Worm (Caenorhabditis elegans) whole organism, mixed stage, embryonic: ENCODE data around the gene Y57E12AL.2.

Source experiments
- ces-1 ChIP-seq: fragments of 150-350 bp; optimal IDR thresholded peaks from 2 replicates; lab custom pipeline; 2014; ENCODE audit warnings: missing biosample characterization, missing genetic modification reagents, missing genetic modification characterization
- elt-1 ChIP-seq: sonication (generic microtip); optimal IDR thresholded peaks from 2 replicates; lab custom pipeline; 2017; ENCODE audit warnings: missing genetic modification characterization, mild to moderate bottlenecking, missing compliant biosample characterization, antibody characterized with exemption, moderate library complexity, borderline replicate concordance; ENCODE audit not compliant: insufficient read depth
- hlh-1 ChIP-seq: fragments of 150-350 bp; optimal IDR thresholded peaks from 2 replicates; lab custom pipeline; 2014; ENCODE audit warnings: missing biosample characterization, missing genetic modification reagents, missing genetic modification characterization
- lin-13 ChIP-seq: fragments of 150-350 bp; optimal IDR thresholded peaks from 2 replicates; lab custom pipeline; 2014; ENCODE audit warnings: missing biosample characterization, missing genetic modification characterization
- lin-32 ChIP-seq: fragments of 200-800 bp; sonication (Bioruptor generic); optimal IDR thresholded peaks from 2 replicates; lab custom pipeline; 2018; ENCODE audit warnings: mild to moderate bottlenecking, missing genetic modification characterization, missing compliant biosample characterization
- nhr-12 ChIP-seq: fragments of 150-350 bp; optimal IDR thresholded peaks from 2 replicates; lab custom pipeline; 2014; ENCODE audit warnings: missing biosample characterization, missing genetic modification characterization
- nhr-237 ChIP-seq: fragments of 150-350 bp; optimal IDR thresholded peaks from 2 replicates; lab custom pipeline; 2014; ENCODE audit warnings: missing biosample characterization, missing genetic modification characterization
- nhr-76 ChIP-seq: sonication (generic microtip); optimal IDR thresholded peaks from 2 replicates; lab custom pipeline; 2017; ENCODE audit warnings: missing biosample characterization, missing genetic modification characterization
- pha-4 ChIP-seq: fragments of 150-350 bp; optimal IDR thresholded peaks from 2 replicates; lab custom pipeline; 2018; ENCODE audit warnings: missing biosample characterization, missing genetic modification reagents, missing genetic modification characterization
- sem-2 ChIP-seq: fragments of 200-800 bp; sonication (Bioruptor generic); optimal IDR thresholded peaks from 2 replicates; lab custom pipeline; 2018; ENCODE audit warnings: mild to moderate bottlenecking, missing genetic modification characterization, missing compliant biosample characterization
- snpc-4 ChIP-seq: fragments of 150-350 bp; optimal IDR thresholded peaks from 2 replicates; lab custom pipeline; 2014; ENCODE audit warnings: missing biosample characterization, missing genetic modification characterization
- unc-62 ChIP-seq: fragments of 150-350 bp; optimal IDR thresholded peaks from 2 replicates; lab custom pipeline; 2014; ENCODE audit warnings: missing biosample characterization, missing genetic modification reagents, missing genetic modification characterization
- zip-8 ChIP-seq: fragments of 150-350 bp; optimal IDR thresholded peaks from 2 replicates; lab custom pipeline; 2014; ENCODE audit warnings: missing biosample characterization, missing genetic modification characterization

DNA sequence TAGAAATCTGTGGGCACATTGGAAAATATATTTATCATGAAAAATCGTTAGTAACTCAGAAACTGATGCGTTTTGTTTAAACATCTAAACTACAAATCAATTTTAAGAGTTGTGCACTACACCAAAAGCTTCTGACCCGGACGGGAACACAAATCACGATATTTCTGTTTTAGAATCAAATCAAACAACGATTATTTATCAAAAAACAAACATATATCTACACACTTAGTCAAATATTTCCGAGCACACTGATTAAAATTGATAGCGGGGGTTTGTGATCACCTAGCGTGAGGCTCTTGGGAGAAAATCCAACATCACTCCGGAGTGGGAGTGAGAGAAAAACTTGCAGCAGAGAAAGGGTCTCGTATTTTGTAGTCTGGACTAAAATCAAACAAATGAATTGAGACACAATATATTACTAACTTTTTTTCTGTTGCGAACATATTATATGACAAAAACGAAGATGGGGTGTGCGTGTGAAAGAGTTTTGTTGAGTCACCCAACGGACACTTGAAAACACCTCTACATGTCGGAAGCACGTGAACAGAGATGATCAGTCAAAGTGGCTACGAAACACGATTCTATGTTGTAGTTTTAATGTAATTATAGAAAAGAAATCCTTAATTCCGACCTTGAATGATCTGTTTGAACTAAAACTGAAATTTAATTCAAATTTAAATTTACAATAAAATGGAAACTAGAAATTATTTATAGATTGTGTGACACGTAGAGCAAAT lies 37.5 kb downstream of the Y57E12AL.2 start:
- TF ChIP-seq lin-13 (tag; lab: Kevin White, UChicago): no peak
- no peak for TF ChIP-seq unc-62 (GFP tag; lab: Kevin White, UChicago)
- no peak for TF ChIP-seq nhr-12
- TF ChIP-seq nhr-76 (tag; lab: Kevin White, UChicago): no peak
- no peak for TF ChIP-seq snpc-4 (tag; lab: Kevin White, UChicago)
- no peak for TF ChIP-seq hlh-1
- no peak for TF ChIP-seq elt-1 (tag; lab: Kevin White, UChicago)
- no peak for TF ChIP-seq ces-1 (GFP tag; lab: Kevin White, UChicago)
- TF ChIP-seq sem-2 (GFP tag; lab: Kevin White, UChicago): no peak
- no peak for TF ChIP-seq nhr-237 (tag; lab: Kevin White, UChicago)
- TF ChIP-seq lin-32 (GFP tag; lab: Kevin White, UChicago): no peak
- no peak for TF ChIP-seq zip-8
- no peak for TF ChIP-seq pha-4
